Fruit fly (Drosophila melanogaster): Measurements from ENCODE around the gene B4.
A peak's percentile ranks its signal among the peaks of the same experiment; 100 is the strongest.

DNA sequence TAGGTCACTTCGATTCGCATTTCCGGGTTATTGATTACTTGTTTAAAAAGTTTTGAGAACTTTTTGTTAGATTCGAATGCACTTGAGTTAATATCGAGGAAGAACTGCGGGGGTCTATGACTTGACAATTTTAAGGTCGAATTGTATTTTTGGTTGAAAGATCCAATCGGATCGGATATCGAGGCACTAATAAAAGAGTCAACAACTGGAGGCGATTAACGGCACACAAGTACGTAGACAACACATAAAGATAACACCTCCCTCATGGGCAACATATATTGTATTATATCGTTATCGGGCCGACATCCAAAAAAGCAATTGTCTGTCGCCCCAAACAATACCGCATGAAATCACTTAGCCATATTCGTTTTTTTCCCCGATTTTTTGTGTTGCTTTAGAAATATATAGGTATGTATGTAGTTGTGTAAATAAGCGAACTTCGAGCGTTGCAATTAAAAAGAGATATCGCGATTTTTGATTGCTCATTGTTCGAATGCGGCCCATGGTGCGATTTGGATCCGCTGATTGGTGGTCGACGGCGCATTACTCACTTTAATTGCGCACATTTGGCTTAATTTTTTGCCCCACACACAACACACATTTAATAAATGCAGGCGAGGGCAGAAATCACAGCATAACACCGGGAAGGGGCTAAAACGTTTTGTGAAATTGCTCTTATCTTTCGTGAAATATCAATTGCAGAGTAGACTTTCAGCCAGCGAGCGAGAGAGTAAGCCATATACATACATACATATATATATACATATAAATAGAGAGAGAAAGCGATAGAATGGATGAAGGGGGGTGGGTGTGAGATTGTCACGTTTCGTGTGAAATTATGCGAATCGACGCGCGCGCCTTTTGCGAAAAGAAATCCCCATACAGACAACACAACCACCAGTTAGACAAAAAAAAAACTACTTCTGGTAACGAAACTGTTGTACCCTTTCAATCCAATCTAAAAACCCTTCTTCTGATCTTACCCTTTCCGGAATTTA lies 38.0 kb downstream of the B4 start:
- TF ChIP-seq Jra (GFP tag; optimal IDR thresholded peaks at IDR 0.05) = no peak
- no peak for TF ChIP-seq psq (GFP tag; optimal IDR thresholded peaks at IDR 0.05)
- TF ChIP-seq CG9705 (GFP tag; optimal IDR thresholded peaks at IDR 0.05) = no peak
- peak; percentile 27 for TF ChIP-seq br (GFP tag; optimal IDR thresholded peaks at IDR 0.05)
- peak; percentile 53 for TF ChIP-seq h (GFP tag; optimal IDR thresholded peaks at IDR 0.05)
